Fruit fly (Drosophila melanogaster) whole organism, embryonic: ENCODE data around the gene CG3726.

ENCODE experiments used
- Bdp1 ChIP-seq: fragments of 200-800 bp; sonication (Bioruptor generic); optimal IDR thresholded peaks from 3 replicates; lab custom pipeline; 2016; ENCODE audit warnings: missing biosample characterization, missing genetic modification characterization
- CG11093 ChIP-seq: fragments of 200-800 bp; sonication (Bioruptor generic); IDR thresholded peaks from 3 replicates; pipeline ENCODE4 v1.3.6; 2022; ENCODE audit warnings: missing biosample characterization, missing genetic modification characterization
- CG11456 ChIP-seq: fragments of 200-800 bp; sonication (Bioruptor generic); IDR thresholded peaks from 3 replicates; pipeline ENCODE4 v1.3.6; 2022; ENCODE audit warnings: missing biosample characterization, missing genetic modification characterization
- CG13287 ChIP-seq: fragments of 200-800 bp; sonication (Bioruptor generic); IDR thresholded peaks from 2 replicates; pipeline ENCODE4 v1.3.6; 2022; ENCODE audit warnings: missing biosample characterization, missing genetic modification characterization; ENCODE audit not compliant: partially characterized antibody
- CG15073 ChIP-seq: fragments of 200-800 bp; sonication (Bioruptor generic); optimal IDR thresholded peaks from 2 replicates; lab custom pipeline; 2016; ENCODE audit warnings: missing biosample characterization, missing genetic modification characterization
- CG17612 ChIP-seq: fragments of 200-800 bp; sonication (Bioruptor generic); IDR thresholded peaks from 2 replicates; pipeline ENCODE4 v1.3.6; 2022; ENCODE audit warnings: missing biosample characterization, missing genetic modification characterization
- CG18011 ChIP-seq: fragments of 200-800 bp; sonication (Bioruptor generic); optimal IDR thresholded peaks from 2 replicates; lab custom pipeline; 2017; ENCODE audit warnings: missing biosample characterization, missing genetic modification characterization, mild to moderate bottlenecking, moderate library complexity, missing genotype
- CG3163 ChIP-seq: fragments of 200-800 bp; sonication (Bioruptor generic); optimal IDR thresholded peaks from 3 replicates; lab custom pipeline; 2016; ENCODE audit warnings: missing biosample characterization, missing genetic modification characterization
- CG33213 ChIP-seq: fragments of 200-800 bp; sonication (Bioruptor generic); optimal IDR thresholded peaks from 3 replicates; lab custom pipeline; 2016; ENCODE audit warnings: missing biosample characterization, missing genetic modification characterization
- CG3407 ChIP-seq: fragments of 200-800 bp; sonication (Bioruptor generic); optimal IDR thresholded peaks from 2 replicates; lab custom pipeline; 2018; ENCODE audit warnings: missing biosample characterization, mild to moderate bottlenecking, missing genetic modification characterization
- CG42726 ChIP-seq: fragments of 200-800 bp; sonication (Bioruptor generic); IDR thresholded peaks from 2 replicates; pipeline ENCODE4 v1.3.6; 2022; ENCODE audit warnings: missing biosample characterization, missing genetic modification characterization; ENCODE audit not compliant: partially characterized antibody
- CG5180 ChIP-seq: fragments of 200-800 bp; sonication (Bioruptor generic); optimal IDR thresholded peaks from 3 replicates; lab custom pipeline; 2017; ENCODE audit warnings: missing biosample characterization, missing genetic modification characterization, mild to moderate bottlenecking, moderate library complexity, missing genetic modification reagents
- CG6175 ChIP-seq: fragments of 200-800 bp; sonication (Bioruptor generic); IDR thresholded peaks from 3 replicates; pipeline ENCODE4 v1.3.6; 2022; ENCODE audit warnings: missing biosample characterization, missing genetic modification characterization
- CG7556 ChIP-seq: fragments of 200-800 bp; sonication (Bioruptor generic); optimal IDR thresholded peaks from 2 replicates; lab custom pipeline; 2017; ENCODE audit warnings: missing biosample characterization, mild to moderate bottlenecking, missing genetic modification characterization
- CG7928 ChIP-seq: fragments of 200-800 bp; sonication (Bioruptor generic); optimal IDR thresholded peaks from 2 replicates; lab custom pipeline; 2017; ENCODE audit warnings: missing biosample characterization, mild to moderate bottlenecking, missing genetic modification characterization
- CG7987 ChIP-seq: fragments of 200-800 bp; sonication (Bioruptor generic); optimal IDR thresholded peaks from 2 replicates; lab custom pipeline; 2018; ENCODE audit warnings: missing biosample characterization, mild to moderate bottlenecking, missing genetic modification characterization, moderate library complexity
- CG8089 ChIP-seq: fragments of 200-800 bp; sonication (Bioruptor generic); optimal IDR thresholded peaks from 3 replicates; lab custom pipeline; 2016; ENCODE audit warnings: missing biosample characterization, missing genetic modification characterization
- D ChIP-seq, 2 experiments: fragments of 200-800 bp in 1 of 2; fragments of >200 bp in 1 of 2; sonication (Bioruptor generic) in 1 of 2; optimal IDR thresholded peaks; 2 replicates in 1 of 2; 3 replicates in 1 of 2; lab custom pipeline; 2017; ENCODE audit warnings: mild to moderate bottlenecking in 1 of 2, missing biosample characterization in 1 of 2, missing genetic modification characterization in 1 of 2, missing genetic modification reagents in 1 of 2
- D19A ChIP-seq: fragments of 200-800 bp; optimal IDR thresholded peaks from 3 replicates; lab custom pipeline; 2019; ENCODE audit warnings: missing biosample characterization, mild to moderate bottlenecking, missing genetic modification characterization, moderate library complexity
- Dfd ChIP-seq, 2 experiments: fragments of >200 bp; optimal IDR thresholded peaks; 2 replicates each; lab custom pipeline; 2017; ENCODE audit warnings: missing biosample characterization in 2 of 2, missing genetic modification characterization in 2 of 2
- Fer1 ChIP-seq: fragments of 200-800 bp; sonication (Bioruptor generic); optimal IDR thresholded peaks from 2 replicates; lab custom pipeline; 2017; ENCODE audit warnings: missing biosample characterization, mild to moderate bottlenecking, missing genetic modification characterization
- GATAe ChIP-seq: fragments of 200-800 bp; sonication (Bioruptor generic); conservative IDR thresholded peaks from 2 replicates; pipeline ENCODE4 v1.3.6; 2022; ENCODE audit warnings: missing biosample characterization, missing genetic modification characterization
- MESR4 ChIP-seq: fragments of 200-800 bp; sonication (Bioruptor generic); optimal IDR thresholded peaks from 2 replicates; lab custom pipeline; 2018; ENCODE audit warnings: missing biosample characterization, mild to moderate bottlenecking, missing genetic modification characterization, moderate library complexity
- Max ChIP-seq: fragments of 200-800 bp; sonication (Bioruptor generic); optimal IDR thresholded peaks from 2 replicates; lab custom pipeline; 2016; ENCODE audit warnings: missing biosample characterization, mild to moderate bottlenecking, missing genetic modification characterization
- Mes4 ChIP-seq: fragments of 200-800 bp; sonication (Bioruptor generic); optimal IDR thresholded peaks from 2 replicates; lab custom pipeline; 2016; ENCODE audit warnings: missing biosample characterization, missing genetic modification characterization
- Myb ChIP-seq: fragments of 200-800 bp; sonication (Bioruptor generic); optimal IDR thresholded peaks from 2 replicates; lab custom pipeline; 2016; ENCODE audit warnings: missing biosample characterization, missing genetic modification characterization
- Nf-YC ChIP-seq: fragments of 200-800 bp; optimal IDR thresholded peaks from 3 replicates; lab custom pipeline; 2019; ENCODE audit warnings: missing biosample characterization, mild to moderate bottlenecking, missing genetic modification characterization, moderate library complexity
- Optix ChIP-seq: fragments of 200-800 bp; sonication (Bioruptor generic); IDR thresholded peaks from 3 replicates; pipeline ENCODE4 v1.3.6; 2022; ENCODE audit warnings: missing biosample characterization, missing genetic modification characterization
- Sin3A ChIP-seq: fragments of >200 bp; optimal IDR thresholded peaks from 2 replicates; lab custom pipeline; 2018
- Sox100B ChIP-seq: fragments of 200-800 bp; sonication (Bioruptor generic); optimal IDR thresholded peaks from 3 replicates; lab custom pipeline; 2018; ENCODE audit warnings: missing biosample characterization, mild to moderate bottlenecking, missing genetic modification characterization
- ap ChIP-seq: fragments of 200-800 bp; sonication (Bioruptor generic); IDR thresholded peaks from 2 replicates; pipeline ENCODE4 v1.3.6; 2022; ENCODE audit warnings: missing biosample characterization, missing genetic modification characterization
- ash1 ChIP-seq: fragments of 200-800 bp; sonication (Bioruptor generic); optimal IDR thresholded peaks from 2 replicates; lab custom pipeline; 2018; ENCODE audit warnings: missing biosample characterization, mild to moderate bottlenecking, missing genetic modification characterization
- chif ChIP-seq, 2 experiments: fragments of 200-800 bp; sonication (Bioruptor generic); optimal IDR thresholded peaks; 3 replicates each; lab custom pipeline; 2016; ENCODE audit warnings: missing biosample characterization in 2 of 2, missing genetic modification characterization in 2 of 2
- dan ChIP-seq: fragments of 200-800 bp; sonication (Bioruptor generic); IDR thresholded peaks from 2 replicates; pipeline ENCODE4 v1.3.6; 2022; ENCODE audit warnings: missing biosample characterization, missing genetic modification characterization
- danr ChIP-seq: fragments of 200-800 bp; sonication (Bioruptor generic); IDR thresholded peaks from 2 replicates; pipeline ENCODE4 v1.3.6; 2022; ENCODE audit warnings: missing biosample characterization, missing genetic modification characterization
- eyg ChIP-seq: fragments of 200-800 bp; sonication (Bioruptor generic); optimal IDR thresholded peaks from 3 replicates; lab custom pipeline; 2016; ENCODE audit warnings: missing biosample characterization, missing genetic modification characterization
- mam ChIP-seq: fragments of 200-800 bp; sonication (Bioruptor generic); optimal IDR thresholded peaks from 3 replicates; lab custom pipeline; 2016; ENCODE audit warnings: missing biosample characterization, missing genetic modification characterization
- nerfin-1 ChIP-seq: fragments of 200-800 bp; sonication (Bioruptor generic); optimal IDR thresholded peaks from 3 replicates; lab custom pipeline; 2019; ENCODE audit warnings: missing biosample characterization, mild to moderate bottlenecking, missing genetic modification characterization, moderate library complexity
- otp ChIP-seq: fragments of 200-800 bp; sonication (Bioruptor generic); IDR thresholded peaks from 3 replicates; pipeline ENCODE4, ENCODE4 v1.3.6; 2022; ENCODE audit warnings: missing biosample characterization, missing genetic modification characterization
- p53 ChIP-seq: fragments of 200-800 bp; sonication (Bioruptor generic); optimal IDR thresholded peaks from 2 replicates; lab custom pipeline; 2016; ENCODE audit warnings: missing biosample characterization, missing genetic modification characterization
- run ChIP-seq: fragments of 200-800 bp; sonication (Bioruptor generic); optimal IDR thresholded peaks from 3 replicates; lab custom pipeline; 2018; ENCODE audit warnings: missing biosample characterization, mild to moderate bottlenecking, missing genetic modification characterization
- scrt ChIP-seq: fragments of 200-800 bp; sonication (Bioruptor generic); optimal IDR thresholded peaks from 2 replicates; lab custom pipeline; 2018; ENCODE audit warnings: missing biosample characterization, mild to moderate bottlenecking, missing genetic modification characterization, moderate library complexity
- shn ChIP-seq: fragments of 200-800 bp; sonication (Bioruptor generic); optimal IDR thresholded peaks from 3 replicates; lab custom pipeline; 2016; ENCODE audit warnings: missing biosample characterization, missing genetic modification characterization
- sima ChIP-seq: fragments of 200-800 bp; sonication (Bioruptor generic); optimal IDR thresholded peaks from 2 replicates; lab custom pipeline; 2016; ENCODE audit warnings: missing biosample characterization, missing genetic modification characterization
- slp2 ChIP-seq: fragments of 200-800 bp; sonication (Bioruptor generic); optimal IDR thresholded peaks from 2 replicates; lab custom pipeline; 2016; ENCODE audit warnings: missing biosample characterization, missing genetic modification characterization
- stc ChIP-seq: fragments of 200-800 bp; sonication (Bioruptor generic); IDR thresholded peaks from 2 replicates; pipeline ENCODE4 v1.3.6; 2022; ENCODE audit warnings: missing biosample characterization, missing genetic modification characterization
- unpg ChIP-seq: fragments of 200-800 bp; sonication (Bioruptor generic); optimal IDR thresholded peaks from 3 replicates; lab custom pipeline; 2018; ENCODE audit warnings: missing biosample characterization, mild to moderate bottlenecking, missing genetic modification characterization, moderate library complexity
- yki ChIP-seq: fragments of >200 bp; optimal IDR thresholded peaks from 3 replicates; lab custom pipeline; 2018

Gene CG3726

DNA sequence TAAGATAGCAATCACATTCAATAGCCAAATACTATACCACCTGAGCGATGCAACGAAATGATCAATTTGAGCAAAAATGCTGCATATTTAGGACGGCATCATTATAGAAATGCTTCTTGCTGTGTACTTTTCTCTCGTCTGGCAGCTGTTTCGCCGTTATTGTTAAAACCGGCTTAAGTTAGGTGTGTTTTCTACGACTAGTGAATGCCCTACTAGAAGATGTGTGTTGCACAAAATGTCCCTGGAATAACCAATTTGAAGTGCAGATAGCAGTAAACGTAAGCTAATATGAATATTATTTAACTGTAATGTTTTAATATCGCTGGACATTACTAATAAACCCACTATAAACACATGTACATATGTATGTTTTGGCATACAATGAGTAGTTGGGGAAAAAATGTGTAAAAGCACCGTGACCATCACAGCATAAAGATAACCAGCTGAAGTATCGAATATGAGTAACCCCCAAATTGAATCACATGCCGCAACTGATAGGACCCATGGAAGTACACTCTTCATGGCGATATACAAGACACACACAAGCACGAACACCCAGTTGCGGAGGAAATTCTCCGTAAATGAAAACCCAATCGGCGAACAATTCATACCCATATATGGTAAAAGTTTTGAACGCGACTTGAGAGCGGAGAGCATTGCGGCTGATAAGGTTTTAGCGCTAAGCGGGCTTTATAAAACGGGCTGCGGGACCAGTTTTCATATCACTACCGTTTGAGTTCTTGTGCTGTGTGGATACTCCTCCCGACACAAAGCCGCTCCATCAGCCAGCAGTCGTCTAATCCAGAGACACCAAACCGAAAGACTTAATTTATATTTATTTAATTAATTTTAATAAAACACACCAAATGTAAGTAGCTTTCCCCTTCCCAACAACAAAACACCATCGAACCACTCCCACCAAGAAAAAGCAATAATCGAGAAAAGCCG lies 16.5 kb upstream of the CG3726 start, which contains the start of gene Act5C (continued):
- TF ChIP-seq Fer1 (GFP tag; lab: Kevin White, UChicago) = peak; percentile 89
- peak; percentile 9 for TF ChIP-seq ash1 (GFP tag; lab: Kevin White, UChicago)
- TF ChIP-seq CG17612 (GFP tag; lab: Robert Waterston, UW) = peak; percentile 82
- TF ChIP-seq eyg (GFP tag; lab: Kevin White, UChicago) = peak; percentile 86
- TF ChIP-seq Nf-YC (tag; lab: Kevin White, UChicago) = peak; percentile 69
- TF ChIP-seq unpg (GFP tag; lab: Kevin White, UChicago) = peak; percentile 96
- TF ChIP-seq p53 (GFP tag; lab: Kevin White, UChicago) = peak; percentile 81
- TF ChIP-seq slp2 = peak; percentile 94
- peak; percentile 91 for TF ChIP-seq nerfin-1 (tag; lab: Kevin White, UChicago)
- peak; percentile 82 for TF ChIP-seq ap (GFP tag; lab: Robert Waterston, UW)
- peak; percentile 84 for TF ChIP-seq Myb
- peak; percentile 59 for TF ChIP-seq CG7928 (GFP tag; lab: Kevin White, UChicago)
- TF ChIP-seq yki (lab: Kevin White, UChicago) = no peak
- TF ChIP-seq run = peak; percentile 86
- peak; percentile 92 for TF ChIP-seq scrt (GFP tag; lab: Kevin White, UChicago)
- TF ChIP-seq Mes4 (GFP tag; lab: Kevin White, UChicago) = peak; percentile 90
- TF ChIP-seq CG3163 = peak; percentile 82
- TF ChIP-seq Dfd (GFP tag; optimal IDR thresholded peaks at IDR 0.05; lab: Kevin White, UChicago) = no peak
- peak; percentile 89; the same call in 2 of the 3 replicates for TF ChIP-seq CG11093 (GFP tag; lab: Robert Waterston, UW)
- no peak for TF ChIP-seq D (optimal IDR thresholded peaks at IDR 0.05; lab: Kevin White, UChicago)
- peak; percentile 94 for TF ChIP-seq D (GFP tag; optimal IDR thresholded peaks at IDR 0.05; lab: Kevin White, UChicago)
- peak; percentile 79 for TF ChIP-seq CG7987 (GFP tag; lab: Kevin White, UChicago)
- TF ChIP-seq GATAe (GFP tag; lab: Robert Waterston, UW) = peak; percentile 13; the same call in 1 of the 2 replicates
- no peak; the same call in 1 of the 2 replicates for TF ChIP-seq CG13287 (GFP tag; lab: Robert Waterston, UW)
- TF ChIP-seq CG6175 (GFP tag; lab: Robert Waterston, UW) = peak; percentile 79
- peak; percentile 91 for TF ChIP-seq Max (GFP tag; lab: Kevin White, UChicago)
- peak; percentile 92 for TF ChIP-seq CG3407
- peak; percentile 90 for TF ChIP-seq CG11456 (GFP tag; lab: Robert Waterston, UW)
- 0 out of 2 replicates have a peak, but pooled peaks have one; percentile 46 for TF ChIP-seq CG42726 (GFP tag; lab: Robert Waterston, UW)
- peak; percentile 77 for TF ChIP-seq CG5180 (GFP tag; lab: Kevin White, UChicago)
- peak; percentile 58 for TF ChIP-seq CG18011 (GFP tag; lab: Kevin White, UChicago)
- TF ChIP-seq mam = peak; percentile 92
- peak; percentile 81 for TF ChIP-seq danr (GFP tag; lab: Robert Waterston, UW)
- peak; percentile 86 for TF ChIP-seq sima (GFP tag; lab: Kevin White, UChicago)
- peak; percentile 74 for TF ChIP-seq CG15073 (GFP tag; lab: Kevin White, UChicago)
- TF ChIP-seq MESR4 (GFP tag; lab: Kevin White, UChicago) = peak; percentile 57
- TF ChIP-seq CG33213 = peak; percentile 95
- TF ChIP-seq Sin3A (lab: Kevin White, UChicago) = no peak
- TF ChIP-seq D19A = peak; percentile 100
- peak; percentile 92 for TF ChIP-seq shn (GFP tag; lab: Kevin White, UChicago)
- peak; percentile 92 for TF ChIP-seq stc
- TF ChIP-seq chif (GFP tag; optimal IDR thresholded peaks at IDR 0.05; lab: Kevin White, UChicago) = peak; percentile 89 to 96
- peak; percentile 89 for TF ChIP-seq Bdp1
- TF ChIP-seq CG8089 = peak; percentile 93
- peak; percentile 92 for TF ChIP-seq CG7556 (GFP tag; lab: Kevin White, UChicago)
- peak; percentile 88 for TF ChIP-seq Sox100B (GFP tag; lab: Kevin White, UChicago)
- TF ChIP-seq Optix (GFP tag; lab: Robert Waterston, UW) = peak; percentile 92
- peak; percentile 91 for TF ChIP-seq otp (GFP tag; lab: Robert Waterston, UW)
- peak; percentile 83 for TF ChIP-seq dan (GFP tag; lab: Robert Waterston, UW)
